Worm (Caenorhabditis elegans): ENCODE data around the gene Y75B8A.6.
"Not testable (repeated sequence)": the region's sequence is repeated elsewhere in the genome, so short reads cannot be mapped to it uniquely, and the experiment has no call there.

Y75B8A.6 gene

DNA sequence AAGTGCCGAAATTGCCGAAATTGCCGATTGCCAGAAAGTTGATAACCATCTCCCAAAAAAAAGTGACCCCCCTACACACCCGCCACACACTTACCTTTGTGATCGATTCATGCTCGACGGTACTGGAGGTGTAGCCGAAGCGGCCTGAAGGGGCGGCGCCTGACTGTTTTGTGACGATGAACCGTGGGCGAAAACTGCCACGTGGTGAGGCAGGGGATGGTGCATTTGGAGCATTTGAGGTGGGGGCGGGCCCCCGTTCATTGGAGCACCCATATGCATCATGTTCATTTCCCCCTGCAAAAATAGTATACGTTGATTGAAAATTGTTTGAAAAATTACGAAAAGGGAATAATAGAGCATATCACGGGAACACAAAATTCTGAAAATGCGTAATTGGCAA, at the start of gene Y75B8A.6:
Gene Y75B8A.6, minus strand, starts transcription at position 292 of the 400 bp plus-strand sequence.
- TF ChIP-seq fax-1 (tag; optimal IDR thresholded peaks at IDR 0.05) (no peak), ceh-14 (tag; optimal IDR thresholded peaks at IDR 0.05) (no peak), fkh-6 (tag; optimal IDR thresholded peaks at IDR 0.05) (no peak), K09A11.1 (tag; optimal IDR thresholded peaks at IDR 0.05; ENCODE audit: insufficient read depth) (no peak), unc-55 (GFP tag; optimal IDR thresholded peaks at IDR 0.05) (no peak), elt-2 (tag; optimal IDR thresholded peaks at IDR 0.05) (no peak)

DNA sequence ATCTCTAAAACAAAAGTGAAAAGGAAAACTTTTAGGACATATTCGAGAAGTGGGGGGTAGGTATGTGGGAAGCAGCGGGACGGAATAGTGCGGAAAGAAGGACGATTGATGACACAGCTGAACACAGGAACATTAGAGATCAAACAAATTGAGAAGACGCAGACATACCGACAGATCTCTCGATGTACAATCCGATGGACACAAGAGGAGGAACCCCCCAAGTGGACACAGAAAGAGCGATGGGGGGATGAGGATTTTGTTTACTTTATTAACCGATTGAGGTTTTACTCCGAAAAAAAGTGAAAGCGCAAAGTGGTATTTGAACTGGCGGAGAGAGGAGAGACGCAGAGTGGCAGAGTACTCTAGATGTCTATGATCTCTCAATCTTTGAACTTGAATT, 48.0 kb upstream of the Y75B8A.6 start:
- TF ChIP-seq unc-3 (GFP tag; conservative IDR thresholded peaks at IDR 0.05) (no peak), unc-3 (tag; optimal IDR thresholded peaks at IDR 0.05) (no peak), unc-55 (GFP tag; optimal IDR thresholded peaks at IDR 0.05) (no peak), nfya-1 (tag; optimal IDR thresholded peaks at IDR 0.05) (peak; percentile 44), fkh-10 (GFP tag; optimal IDR thresholded peaks at IDR 0.05) (no peak), zip-5 (tag; optimal IDR thresholded peaks at IDR 0.05) (no peak), elt-2 (tag; optimal IDR thresholded peaks at IDR 0.05) (no peak), pha-4 (tag; optimal IDR thresholded peaks at IDR 0.05) (no peak), ceh-2 (tag; optimal IDR thresholded peaks at IDR 0.05) (peak; percentile 53), npax-4 (tag; optimal IDR thresholded peaks at IDR 0.05) (no peak), dmd-4 (tag; optimal IDR thresholded peaks at IDR 0.05; ENCODE audit: borderline replicate concordance) (peak; percentile 1), elt-4 (tag; optimal IDR thresholded peaks at IDR 0.05) (no peak), unc-42 (tag; optimal IDR thresholded peaks at IDR 0.05) (no peak), ceh-34 (tag; optimal IDR thresholded peaks at IDR 0.05) (peak; percentile 23), ama-1 (optimal IDR thresholded peaks at IDR 0.05) (no peak), ref-2 (tag; optimal IDR thresholded peaks at IDR 0.05) (peak; percentile 41), ceh-31 (tag; optimal IDR thresholded peaks at IDR 0.05) (peak; percentile 5), lim-6 (tag; optimal IDR thresholded peaks at IDR 0.05) (no peak), pat-9 (tag; optimal IDR thresholded peaks at IDR 0.05) (no peak), tbx-2 (tag; optimal IDR thresholded peaks at IDR 0.05) (peak; percentile 42)

DNA sequence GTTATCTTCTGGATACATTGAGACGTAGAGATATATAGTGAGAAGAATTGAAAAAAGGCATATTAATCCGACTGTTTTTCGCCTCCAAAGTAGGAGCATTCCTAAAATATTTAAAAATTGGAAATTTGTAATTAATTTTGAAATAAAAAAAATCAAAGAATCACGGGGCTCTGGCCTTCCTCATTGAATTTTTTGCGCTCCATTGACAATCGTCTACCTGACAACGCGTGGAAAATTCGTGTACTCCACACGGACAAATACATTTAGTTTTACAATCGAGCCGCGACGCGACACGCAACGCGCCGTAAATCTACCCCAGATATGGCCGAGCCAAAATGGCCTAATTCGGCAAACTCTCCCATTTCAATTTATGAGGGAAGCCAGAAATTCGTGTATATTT, 47.0 kb upstream of the Y75B8A.6 start, which contains the start of gene gly-11:
Gene gly-11, minus strand, starts transcription at position 101 of the 400 bp plus-strand sequence.
- TF ChIP-seq Y22D7AL.16, gmeb-2, C08G9.2 (tag; optimal IDR thresholded peaks at IDR 0.05): not testable (repeated sequence)

DNA sequence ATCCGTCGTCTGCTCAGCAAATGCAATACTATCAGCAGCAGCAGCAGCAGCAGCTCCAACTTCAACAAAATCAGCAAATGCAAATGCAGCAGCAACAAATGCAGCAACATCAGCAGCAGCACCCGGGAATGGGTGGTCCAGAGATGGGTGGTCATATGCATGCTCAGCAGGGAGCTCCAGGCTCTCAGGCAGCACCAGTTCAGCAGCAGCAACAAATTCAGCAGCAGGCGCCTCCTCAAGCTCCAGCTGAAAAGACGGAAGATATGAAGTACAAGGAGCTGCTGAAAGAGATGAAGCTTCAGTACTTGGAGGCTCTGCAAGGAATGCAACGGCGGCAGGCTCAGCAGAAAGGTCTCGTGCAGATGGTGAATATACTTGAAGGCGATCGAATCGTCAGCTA, 36.9 kb upstream of the Y75B8A.6 start:
- TF ChIP-seq unc-55 (GFP tag; optimal IDR thresholded peaks at IDR 0.05) (no peak), npax-4 (tag; optimal IDR thresholded peaks at IDR 0.05) (no peak), K09A11.1 (tag; optimal IDR thresholded peaks at IDR 0.05; ENCODE audit: insufficient read depth) (no peak), C38D4.7 (GFP tag; optimal IDR thresholded peaks at IDR 0.05) (no peak), ceh-6 (GFP tag; optimal IDR thresholded peaks at IDR 0.05) (no peak), lin-11 (tag; optimal IDR thresholded peaks at IDR 0.05) (no peak), ceh-19 (GFP tag; optimal IDR thresholded peaks at IDR 0.05) (no peak), ref-2 (tag; optimal IDR thresholded peaks at IDR 0.05) (no peak), hlh-8 (tag; optimal IDR thresholded peaks at IDR 0.05) (no peak), madf-2 (tag; optimal IDR thresholded peaks at IDR 0.05) (no peak), sdc-2 (tag; optimal IDR thresholded peaks at IDR 0.05) (no peak), mec-3 (tag; optimal IDR thresholded peaks at IDR 0.05; ENCODE audit: borderline replicate concordance) (no peak), zip-5 (tag; optimal IDR thresholded peaks at IDR 0.05) (no peak), ceh-9 (tag; optimal IDR thresholded peaks at IDR 0.05) (no peak), pros-1 (tag; optimal IDR thresholded peaks at IDR 0.05) (no peak)
